Fruit fly (Drosophila melanogaster) whole organism, embryonic: Measurements from ENCODE around the gene dysc.

Experiments
- Atf3 ChIP-seq: fragments of 200-800 bp; sonication (Bioruptor generic); optimal IDR thresholded peaks from 3 replicates; lab custom pipeline; 2016; ENCODE audit warnings: missing biosample characterization, missing genetic modification characterization
- CG10147 ChIP-seq: fragments of 200-800 bp; sonication (Bioruptor generic); optimal IDR thresholded peaks from 2 replicates; lab custom pipeline; 2019; ENCODE audit warnings: missing biosample characterization, mild to moderate bottlenecking, missing genetic modification characterization, moderate library complexity
- CG11093 ChIP-seq: fragments of 200-800 bp; sonication (Bioruptor generic); IDR thresholded peaks from 3 replicates; pipeline ENCODE4 v1.3.6; 2022; ENCODE audit warnings: missing biosample characterization, missing genetic modification characterization
- CG12299 ChIP-seq: fragments of 200-800 bp; sonication (Bioruptor generic); optimal IDR thresholded peaks from 2 replicates; lab custom pipeline; 2018; ENCODE audit warnings: missing biosample characterization, mild to moderate bottlenecking, missing genetic modification characterization
- CG13287 ChIP-seq: fragments of 200-800 bp; sonication (Bioruptor generic); IDR thresholded peaks from 2 replicates; pipeline ENCODE4 v1.3.6; 2022; ENCODE audit warnings: missing biosample characterization, missing genetic modification characterization; ENCODE audit not compliant: partially characterized antibody
- CG13296 ChIP-seq: fragments of 200-800 bp; sonication (Bioruptor generic); optimal IDR thresholded peaks from 3 replicates; lab custom pipeline; 2018; ENCODE audit warnings: missing biosample characterization, mild to moderate bottlenecking, missing genetic modification characterization
- CG14050 ChIP-seq: fragments of 200-800 bp; sonication (Bioruptor generic); IDR thresholded peaks from 3 replicates; pipeline ENCODE4 v1.3.6; 2022; ENCODE audit warnings: missing biosample characterization, missing genetic modification characterization
- CG14710 ChIP-seq: fragments of 200-800 bp; sonication (Bioruptor generic); optimal IDR thresholded peaks from 3 replicates; lab custom pipeline; 2019; ENCODE audit warnings: missing biosample characterization, mild to moderate bottlenecking, missing genetic modification characterization, moderate library complexity
- CG14860 ChIP-seq: fragments of 200-800 bp; sonication (Bioruptor generic); IDR thresholded peaks from 3 replicates; pipeline ENCODE4 v1.3.6; 2022; ENCODE audit warnings: missing biosample characterization, missing genetic modification characterization; ENCODE audit not compliant: partially characterized antibody
- CG1832 ChIP-seq: fragments of 200-800 bp; sonication (Bioruptor generic); optimal IDR thresholded peaks from 2 replicates; lab custom pipeline; 2017; ENCODE audit warnings: missing biosample characterization, mild to moderate bottlenecking, missing genetic modification characterization, inconsistent platforms
- CG2202 ChIP-seq: fragments of 200-800 bp; sonication (Bioruptor generic); optimal IDR thresholded peaks from 2 replicates; lab custom pipeline; 2018; ENCODE audit warnings: missing biosample characterization, mild to moderate bottlenecking, missing genetic modification characterization
- CG32772 ChIP-seq: fragments of 200-800 bp; sonication (Bioruptor generic); IDR thresholded peaks from 2 replicates; pipeline ENCODE4 v1.3.6; 2022; ENCODE audit warnings: missing biosample characterization, missing genetic modification characterization
- CG3407 ChIP-seq: fragments of 200-800 bp; sonication (Bioruptor generic); optimal IDR thresholded peaks from 2 replicates; lab custom pipeline; 2018; ENCODE audit warnings: missing biosample characterization, mild to moderate bottlenecking, missing genetic modification characterization
- CG4707 ChIP-seq: fragments of 200-800 bp; sonication (Bioruptor generic); optimal IDR thresholded peaks from 2 replicates; lab custom pipeline; 2018; ENCODE audit warnings: missing biosample characterization, mild to moderate bottlenecking, missing genetic modification characterization, moderate library complexity
- CG5245 ChIP-seq: fragments of 200-800 bp; sonication (Bioruptor generic); optimal IDR thresholded peaks from 3 replicates; lab custom pipeline; 2016; ENCODE audit warnings: missing biosample characterization, missing genetic modification characterization
- CG6813 ChIP-seq: fragments of 200-800 bp; sonication (Bioruptor generic); optimal IDR thresholded peaks from 2 replicates; lab custom pipeline; 2017; ENCODE audit warnings: missing biosample characterization, missing genetic modification characterization, mild to moderate bottlenecking, moderate library complexity, missing genetic modification reagents
- CG7786 ChIP-seq: fragments of 200-800 bp; sonication (Bioruptor generic); optimal IDR thresholded peaks from 2 replicates; lab custom pipeline; 2016; ENCODE audit warnings: missing biosample characterization, missing genetic modification characterization
- CG8359 ChIP-seq: fragments of 200-800 bp; sonication (Bioruptor generic); optimal IDR thresholded peaks from 2 replicates; lab custom pipeline; 2017; ENCODE audit warnings: missing biosample characterization, mild to moderate bottlenecking, missing genetic modification characterization, borderline replicate concordance
- CG9727 ChIP-seq: fragments of 200-800 bp; sonication (Bioruptor generic); optimal IDR thresholded peaks from 3 replicates; lab custom pipeline; 2017; ENCODE audit warnings: missing biosample characterization, mild to moderate bottlenecking, missing genetic modification characterization
- Camta ChIP-seq: fragments of 200-800 bp; sonication (Bioruptor generic); optimal IDR thresholded peaks from 2 replicates; lab custom pipeline; 2016; ENCODE audit warnings: missing biosample characterization, missing genetic modification characterization
- CrebB ChIP-seq: fragments of 200-800 bp; sonication (Bioruptor generic); optimal IDR thresholded peaks from 3 replicates; lab custom pipeline; 2018; ENCODE audit warnings: missing biosample characterization, mild to moderate bottlenecking, missing genetic modification characterization
- D19A ChIP-seq: fragments of 200-800 bp; optimal IDR thresholded peaks from 3 replicates; lab custom pipeline; 2019; ENCODE audit warnings: missing biosample characterization, mild to moderate bottlenecking, missing genetic modification characterization, moderate library complexity
- Dbx ChIP-seq: fragments of 200-800 bp; sonication (Bioruptor generic); IDR thresholded peaks from 3 replicates; pipeline ENCODE4 v1.3.6; 2022; ENCODE audit warnings: missing biosample characterization, missing genetic modification characterization
- Dfd ChIP-seq, 2 experiments: fragments of >200 bp; optimal IDR thresholded peaks; 2 replicates each; lab custom pipeline; 2017; ENCODE audit warnings: missing biosample characterization in 2 of 2, missing genetic modification characterization in 2 of 2
- E2f2 ChIP-seq: fragments of 200-800 bp; sonication (Bioruptor generic); IDR thresholded peaks from 2 replicates; pipeline ENCODE4 v1.3.6; 2022; ENCODE audit warnings: missing biosample characterization, missing genetic modification characterization
- Hr3 ChIP-seq: fragments of 200-800 bp; sonication (Bioruptor generic); optimal IDR thresholded peaks from 3 replicates; lab custom pipeline; 2016; ENCODE audit warnings: missing biosample characterization, missing genetic modification characterization
- ab ChIP-seq: fragments of 200-800 bp; sonication (Bioruptor generic); optimal IDR thresholded peaks from 2 replicates; lab custom pipeline; 2016; ENCODE audit warnings: missing biosample characterization, missing genetic modification characterization
- ase ChIP-seq: fragments of 200-800 bp; sonication (Bioruptor generic); IDR thresholded peaks from 3 replicates; pipeline ENCODE4 v1.3.6; 2022; ENCODE audit warnings: missing biosample characterization, missing genetic modification characterization
- az2 ChIP-seq: fragments of 200-800 bp; sonication (Bioruptor generic); optimal IDR thresholded peaks from 3 replicates; lab custom pipeline; 2016; ENCODE audit warnings: missing biosample characterization, missing genetic modification characterization
- bsh ChIP-seq, 2 experiments: fragments of 200-800 bp; sonication (Bioruptor generic); optimal IDR thresholded peaks; 2 replicates each; lab custom pipeline; 2017 to 2018; ENCODE audit warnings: mild to moderate bottlenecking in 2 of 2, missing biosample characterization in 2 of 2, missing genetic modification characterization in 2 of 2, moderate library complexity in 1 of 2
- btn ChIP-seq: fragments of 200-800 bp; sonication (Bioruptor generic); optimal IDR thresholded peaks from 2 replicates; lab custom pipeline; 2016; ENCODE audit warnings: missing biosample characterization, missing genetic modification characterization
- caup ChIP-seq: fragments of 200-800 bp; sonication (Bioruptor generic); optimal IDR thresholded peaks from 3 replicates; lab custom pipeline; 2017; ENCODE audit warnings: missing biosample characterization, mild to moderate bottlenecking, missing genetic modification characterization, moderate library complexity; ENCODE audit not compliant: severe bottlenecking
- ci ChIP-seq: fragments of 200-800 bp; sonication (Bioruptor generic); IDR thresholded peaks from 3 replicates; pipeline ENCODE4 v1.3.6; 2022; ENCODE audit warnings: missing biosample characterization, missing genetic modification characterization
- dan ChIP-seq: fragments of 200-800 bp; sonication (Bioruptor generic); IDR thresholded peaks from 2 replicates; pipeline ENCODE4 v1.3.6; 2022; ENCODE audit warnings: missing biosample characterization, missing genetic modification characterization
- disco-r ChIP-seq: fragments of 200-800 bp; sonication (Bioruptor generic); optimal IDR thresholded peaks from 2 replicates; lab custom pipeline; 2016; ENCODE audit warnings: missing biosample characterization, missing genetic modification characterization
- esg ChIP-seq: fragments of 200-800 bp; sonication (Bioruptor generic); conservative IDR thresholded peaks from 2 replicates; pipeline ENCODE4 v1.3.6; 2022; ENCODE audit warnings: missing biosample characterization, missing genetic modification characterization
- klu ChIP-seq: fragments of 200-800 bp; sonication (Bioruptor generic); IDR thresholded peaks from 2 replicates; pipeline ENCODE4 v1.3.6; 2022; ENCODE audit warnings: missing biosample characterization, missing genetic modification characterization
- lov ChIP-seq, 2 experiments: fragments of 200-800 bp in 1 of 2; fragments of >200 bp in 1 of 2; sonication (Bioruptor generic) in 1 of 2; IDR thresholded peaks in 1 of 2; optimal IDR thresholded peaks in 1 of 2; 2 replicates in 1 of 2; 3 replicates in 1 of 2; pipeline versions ENCODE4 v1.3.6 to Lab custom; 2017 to 2022; ENCODE audit warnings: missing biosample characterization in 1 of 2, missing genetic modification characterization in 1 of 2
- nerfin-2 ChIP-seq: fragments of 200-800 bp; sonication (Bioruptor generic); IDR thresholded peaks from 2 replicates; pipeline ENCODE4 v1.3.6; 2022; ENCODE audit warnings: missing biosample characterization, missing genetic modification characterization; ENCODE audit not compliant: partially characterized antibody
- nom ChIP-seq: fragments of 200-800 bp; sonication (Bioruptor generic); optimal IDR thresholded peaks from 2 replicates; lab custom pipeline; 2017; ENCODE audit warnings: missing biosample characterization, missing genetic modification characterization, mild to moderate bottlenecking, moderate library complexity, missing genetic modification reagents
- pfk ChIP-seq: fragments of 200-800 bp; sonication (Bioruptor generic); optimal IDR thresholded peaks from 2 replicates; lab custom pipeline; 2018; ENCODE audit warnings: missing biosample characterization, mild to moderate bottlenecking, missing genetic modification characterization, moderate library complexity
- schlank ChIP-seq: fragments of 200-800 bp; sonication (Bioruptor generic); optimal IDR thresholded peaks from 2 replicates; lab custom pipeline; 2018; ENCODE audit warnings: missing biosample characterization, mild to moderate bottlenecking, missing genetic modification characterization
- sima ChIP-seq: fragments of 200-800 bp; sonication (Bioruptor generic); optimal IDR thresholded peaks from 2 replicates; lab custom pipeline; 2016; ENCODE audit warnings: missing biosample characterization, missing genetic modification characterization
- slbo ChIP-seq: fragments of 200-800 bp; sonication (Bioruptor generic); IDR thresholded peaks from 2 replicates; pipeline ENCODE4 v1.3.6; 2022; ENCODE audit warnings: missing biosample characterization, missing genetic modification characterization
- slou ChIP-seq: fragments of 200-800 bp; sonication (Bioruptor generic); optimal IDR thresholded peaks from 3 replicates; lab custom pipeline; 2016; ENCODE audit warnings: missing biosample characterization, missing genetic modification characterization
- sr ChIP-seq: fragments of 200-800 bp; sonication (Bioruptor generic); IDR thresholded peaks from 3 replicates; pipeline ENCODE4 v1.3.6; 2022; ENCODE audit warnings: missing biosample characterization, missing genetic modification characterization
- tx ChIP-seq: fragments of 200-800 bp; sonication (Bioruptor generic); optimal IDR thresholded peaks from 2 replicates; lab custom pipeline; 2016; ENCODE audit warnings: missing biosample characterization, missing genetic modification characterization
- vfl ChIP-seq: fragments of 200-800 bp; sonication (Bioruptor generic); optimal IDR thresholded peaks from 2 replicates; lab custom pipeline; 2016; ENCODE audit warnings: missing biosample characterization, missing genetic modification characterization
- z ChIP-seq: fragments of 200-800 bp; sonication (Bioruptor generic); IDR thresholded peaks from 3 replicates; pipeline ENCODE4 v1.3.6; 2022; ENCODE audit warnings: missing biosample characterization, missing genetic modification characterization

dysc gene

DNA sequence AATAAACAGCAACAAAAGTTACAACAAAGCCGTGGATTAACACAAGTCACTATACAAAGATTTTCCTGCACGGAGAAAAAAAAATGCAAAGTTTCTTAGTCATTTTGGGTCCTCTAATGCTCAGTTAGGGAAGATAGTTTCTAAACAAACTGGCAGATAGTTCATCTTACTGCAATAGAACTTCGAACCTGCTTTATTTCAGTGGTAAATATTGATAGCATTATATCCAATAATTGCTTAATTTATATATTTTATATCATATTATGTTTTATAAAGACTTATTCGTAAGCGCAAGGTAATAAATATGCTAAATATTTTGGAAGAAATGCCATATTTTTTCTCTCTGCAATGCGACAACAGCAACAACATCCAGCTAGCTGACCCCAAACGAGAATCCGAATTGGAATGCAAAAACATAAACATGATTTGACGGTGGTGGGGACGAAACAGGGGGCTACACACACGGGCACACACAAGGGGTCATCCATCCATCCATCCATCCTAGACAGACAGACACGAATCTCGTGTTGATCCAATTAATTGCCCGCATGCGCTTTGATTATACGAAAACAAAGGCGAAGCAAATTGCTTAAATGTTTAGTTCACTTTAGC is 8.7 kb upstream of the dysc start (continued):
- TF ChIP-seq CG11093 (GFP tag; lab: Robert Waterston, UW): no peak; the same call in 2 of the 3 replicates
- 0 out of 3 replicates have a peak, but pooled peaks have one; percentile 49 for TF ChIP-seq ase (GFP tag; lab: Robert Waterston, UW)
- TF ChIP-seq Dfd (GFP tag; optimal IDR thresholded peaks at IDR 0.05; lab: Kevin White, UChicago): no peak
- peak; percentile 75 for TF ChIP-seq Hr3 (GFP tag; lab: Kevin White, UChicago)
- no peak for TF ChIP-seq CrebB (tag; lab: Kevin White, UChicago)
- no peak for TF ChIP-seq CG1832 (GFP tag; lab: Kevin White, UChicago)
- TF ChIP-seq nom (GFP tag; lab: Kevin White, UChicago): no peak
- peak; percentile 29 for TF ChIP-seq CG14710 (tag; lab: Kevin White, UChicago)
- no peak for TF ChIP-seq vfl
- TF ChIP-seq CG14860 (GFP tag; lab: Robert Waterston, UW): no peak
- peak; percentile 50 for TF ChIP-seq CG8359 (GFP tag; lab: Kevin White, UChicago)
- peak; percentile 79 for TF ChIP-seq esg (GFP tag; lab: Robert Waterston, UW)
- peak; percentile 21 for TF ChIP-seq CG12299 (tag; lab: Kevin White, UChicago)
- TF ChIP-seq az2 (GFP tag; lab: Kevin White, UChicago): peak; percentile 72
- TF ChIP-seq tx: no peak
- no peak for TF ChIP-seq pfk (GFP tag; lab: Kevin White, UChicago)
- no peak for TF ChIP-seq slou (GFP tag; lab: Kevin White, UChicago)
- TF ChIP-seq CG7786: no peak
- TF ChIP-seq Camta (GFP tag; lab: Kevin White, UChicago): no peak
- peak; percentile 56 for TF ChIP-seq CG13296 (GFP tag; lab: Kevin White, UChicago)
- TF ChIP-seq CG6813 (GFP tag; lab: Kevin White, UChicago): peak; percentile 51
- TF ChIP-seq CG5245 (GFP tag; lab: Kevin White, UChicago): peak; percentile 31
- no peak for TF ChIP-seq Atf3 (GFP tag; lab: Kevin White, UChicago)
- TF ChIP-seq caup (GFP tag; lab: Kevin White, UChicago): peak; percentile 51
- TF ChIP-seq CG9727 (GFP tag; lab: Kevin White, UChicago): peak; percentile 52
- no peak for TF ChIP-seq disco-r
- TF ChIP-seq CG13287 (GFP tag; lab: Robert Waterston, UW): no peak
- TF ChIP-seq sr: no peak
- TF ChIP-seq z (GFP tag; lab: Robert Waterston, UW): no peak
- TF ChIP-seq lov (optimal IDR thresholded peaks at IDR 0.05; lab: Kevin White, UChicago): no peak
- TF ChIP-seq lov (GFP tag; IDR thresholded peaks at IDR 0.05; lab: Robert Waterston, UW): no peak
- TF ChIP-seq CG10147 (GFP tag; lab: Kevin White, UChicago): peak; percentile 12
- TF ChIP-seq CG14050 (GFP tag; lab: Robert Waterston, UW): peak; percentile 17; the same call in 1 of the 3 replicates
- TF ChIP-seq CG32772 (GFP tag; lab: Robert Waterston, UW): peak; percentile 66
- TF ChIP-seq E2f2 (GFP tag; lab: Robert Waterston, UW): peak; percentile 47; the same call in 1 of the 2 replicates
- no peak for TF ChIP-seq nerfin-2 (GFP tag; lab: Robert Waterston, UW)
- peak; percentile 48; the same call in 1 of the 2 replicates for TF ChIP-seq klu (GFP tag; lab: Robert Waterston, UW)
- no peak for TF ChIP-seq CG4707 (GFP tag; lab: Kevin White, UChicago)
- peak; percentile 70 for TF ChIP-seq slbo (GFP tag; lab: Robert Waterston, UW)
- TF ChIP-seq ab: no peak
- TF ChIP-seq CG2202: no peak
- no peak for TF ChIP-seq dan
- no peak for TF ChIP-seq sima
- no peak for TF ChIP-seq schlank (tag; lab: Kevin White, UChicago)
- TF ChIP-seq CG3407 (GFP tag; lab: Kevin White, UChicago): peak; percentile 43
- TF ChIP-seq bsh (GFP tag; optimal IDR thresholded peaks at IDR 0.05; lab: Kevin White, UChicago): peak in 1 of 2 experiments; percentile 74
- 0 out of 3 replicates have a peak, but pooled peaks have one; percentile 42 for TF ChIP-seq ci (GFP tag; lab: Robert Waterston, UW)
- TF ChIP-seq Dbx (GFP tag; lab: Robert Waterston, UW): no peak
- TF ChIP-seq D19A (tag; lab: Kevin White, UChicago): peak; percentile 40
- no peak for TF ChIP-seq btn (GFP tag; lab: Kevin White, UChicago)
